Fruit fly (Drosophila melanogaster) whole organism, embryonic: ENCODE results near the gene Pcd.

ENCODE experiments used
- Adf1 ChIP-seq: fragments of 200-800 bp; sonication (Bioruptor generic); IDR thresholded peaks from 2 replicates; pipeline ENCODE4 v1.3.6; 2022; ENCODE audit warnings: missing biosample characterization, missing genetic modification characterization
- Atf6 ChIP-seq: fragments of 200-800 bp; sonication (Bioruptor generic); IDR thresholded peaks from 2 replicates; pipeline ENCODE4 v1.3.6; 2022; ENCODE audit warnings: missing biosample characterization, missing genetic modification characterization
- C15 ChIP-seq: fragments of 200-800 bp; sonication (Bioruptor generic); IDR thresholded peaks from 3 replicates; pipeline ENCODE4 v1.3.6; 2022; ENCODE audit warnings: missing biosample characterization, missing genetic modification characterization
- CG10654 ChIP-seq: fragments of 200-800 bp; sonication (Bioruptor generic); optimal IDR thresholded peaks from 2 replicates; lab custom pipeline; 2016; ENCODE audit warnings: missing biosample characterization, missing genetic modification characterization
- CG10979 ChIP-seq: fragments of 200-800 bp; sonication (Bioruptor generic); optimal IDR thresholded peaks from 2 replicates; lab custom pipeline; 2018; ENCODE audit warnings: missing biosample characterization, mild to moderate bottlenecking, missing genetic modification characterization, moderate library complexity
- CG11560 ChIP-seq: fragments of 200-800 bp; sonication (Bioruptor generic); IDR thresholded peaks from 3 replicates; pipeline ENCODE4 v1.3.6; 2022; ENCODE audit warnings: missing biosample characterization, missing genetic modification characterization
- CG12155 ChIP-seq: fragments of 200-800 bp; sonication (Bioruptor generic); optimal IDR thresholded peaks from 3 replicates; lab custom pipeline; 2016; ENCODE audit warnings: missing biosample characterization, missing genetic modification characterization
- CG12236 ChIP-seq: fragments of 200-800 bp; sonication (Bioruptor generic); optimal IDR thresholded peaks from 2 replicates; lab custom pipeline; 2016; ENCODE audit warnings: missing biosample characterization, missing genetic modification characterization
- CG13287 ChIP-seq: fragments of 200-800 bp; sonication (Bioruptor generic); IDR thresholded peaks from 2 replicates; pipeline ENCODE4 v1.3.6; 2022; ENCODE audit warnings: missing biosample characterization, missing genetic modification characterization; ENCODE audit not compliant: partially characterized antibody
- CG13424 ChIP-seq: fragments of 200-800 bp; sonication (Bioruptor generic); optimal IDR thresholded peaks from 2 replicates; lab custom pipeline; 2019; ENCODE audit warnings: missing biosample characterization, mild to moderate bottlenecking, missing genetic modification characterization, moderate library complexity
- CG15011 ChIP-seq: fragments of 200-800 bp; sonication (Bioruptor generic); optimal IDR thresholded peaks from 3 replicates; lab custom pipeline; 2018; ENCODE audit warnings: missing biosample characterization, mild to moderate bottlenecking, missing genetic modification characterization
- CG17612 ChIP-seq: fragments of 200-800 bp; sonication (Bioruptor generic); IDR thresholded peaks from 2 replicates; pipeline ENCODE4 v1.3.6; 2022; ENCODE audit warnings: missing biosample characterization, missing genetic modification characterization
- CG17802 ChIP-seq: fragments of 200-800 bp; sonication (Bioruptor generic); optimal IDR thresholded peaks from 2 replicates; lab custom pipeline; 2018; ENCODE audit warnings: missing biosample characterization, mild to moderate bottlenecking, missing genetic modification characterization, moderate library complexity
- CG2678 ChIP-seq: fragments of 200-800 bp; sonication (Bioruptor generic); optimal IDR thresholded peaks from 3 replicates; lab custom pipeline; 2019; ENCODE audit warnings: missing biosample characterization, mild to moderate bottlenecking, missing genetic modification characterization, moderate library complexity
- CG2712 ChIP-seq: fragments of 200-800 bp; optimal IDR thresholded peaks from 3 replicates; lab custom pipeline; 2019; ENCODE audit warnings: missing biosample characterization, mild to moderate bottlenecking, missing genetic modification characterization, moderate library complexity
- CG3407 ChIP-seq: fragments of 200-800 bp; sonication (Bioruptor generic); optimal IDR thresholded peaks from 2 replicates; lab custom pipeline; 2018; ENCODE audit warnings: missing biosample characterization, mild to moderate bottlenecking, missing genetic modification characterization
- CG34422 ChIP-seq: fragments of 200-800 bp; sonication (Bioruptor generic); IDR thresholded peaks from 3 replicates; pipeline ENCODE4 v1.3.6; 2022; ENCODE audit warnings: missing biosample characterization, missing genetic modification characterization
- CG3726 ChIP-seq: fragments of 200-800 bp; sonication (Bioruptor generic); IDR thresholded peaks from 3 replicates; pipeline ENCODE4, ENCODE4 v1.3.6; 2022; ENCODE audit warnings: missing biosample characterization, missing genetic modification characterization
- CG6683 ChIP-seq: fragments of 200-800 bp; sonication (Bioruptor generic); optimal IDR thresholded peaks from 2 replicates; lab custom pipeline; 2017; ENCODE audit warnings: missing biosample characterization, mild to moderate bottlenecking, missing genetic modification characterization, missing genetic modification reagents
- CG7556 ChIP-seq: fragments of 200-800 bp; sonication (Bioruptor generic); optimal IDR thresholded peaks from 2 replicates; lab custom pipeline; 2017; ENCODE audit warnings: missing biosample characterization, mild to moderate bottlenecking, missing genetic modification characterization
- CG7745 ChIP-seq: fragments of 200-800 bp; sonication (Bioruptor generic); optimal IDR thresholded peaks from 2 replicates; lab custom pipeline; 2018; ENCODE audit warnings: missing biosample characterization, mild to moderate bottlenecking, missing genetic modification characterization, moderate library complexity
- CG8478 ChIP-seq: fragments of >200 bp; optimal IDR thresholded peaks from 2 replicates; lab custom pipeline; 2018
- CG9609 ChIP-seq: fragments of 200-800 bp; sonication (Bioruptor generic); optimal IDR thresholded peaks from 3 replicates; lab custom pipeline; 2016; ENCODE audit warnings: missing biosample characterization, missing genetic modification characterization
- CG9817 ChIP-seq: fragments of 200-800 bp; sonication (Bioruptor generic); optimal IDR thresholded peaks from 2 replicates; lab custom pipeline; 2018; ENCODE audit warnings: missing biosample characterization, mild to moderate bottlenecking, missing genetic modification characterization, moderate library complexity
- Dbx ChIP-seq: fragments of 200-800 bp; sonication (Bioruptor generic); IDR thresholded peaks from 3 replicates; pipeline ENCODE4 v1.3.6; 2022; ENCODE audit warnings: missing biosample characterization, missing genetic modification characterization
- Dip3 ChIP-seq: fragments of 200-800 bp; sonication (Bioruptor generic); optimal IDR thresholded peaks from 3 replicates; lab custom pipeline; 2016; ENCODE audit warnings: missing biosample characterization, missing genetic modification characterization
- ERR ChIP-seq: fragments of 200-800 bp; sonication (Bioruptor generic); optimal IDR thresholded peaks from 2 replicates; lab custom pipeline; 2016; ENCODE audit warnings: missing biosample characterization, missing genetic modification characterization
- Jarid2 ChIP-seq: fragments of 200-800 bp; sonication (Bioruptor generic); optimal IDR thresholded peaks from 3 replicates; lab custom pipeline; 2017; ENCODE audit warnings: mild to moderate bottlenecking, missing biosample characterization, missing genetic modification reagents, missing genetic modification characterization
- Poxn ChIP-seq: fragments of 200-800 bp; sonication (Bioruptor generic); IDR thresholded peaks from 2 replicates; pipeline ENCODE4 v1.3.6; 2022; ENCODE audit warnings: missing biosample characterization, missing genetic modification characterization
- Six4 ChIP-seq: fragments of 200-800 bp; sonication (Bioruptor generic); optimal IDR thresholded peaks from 2 replicates; lab custom pipeline; 2016; ENCODE audit warnings: missing biosample characterization, missing genetic modification characterization
- Tbp ChIP-seq: fragments of >200 bp; optimal IDR thresholded peaks from 2 replicates; lab custom pipeline; 2018; ENCODE audit warnings: missing biosample characterization, missing genetic modification characterization
- YL-1 ChIP-seq: fragments of 200-800 bp; sonication (Bioruptor generic); optimal IDR thresholded peaks from 3 replicates; lab custom pipeline; 2017; ENCODE audit warnings: missing biosample characterization, mild to moderate bottlenecking, missing genetic modification characterization
- bowl ChIP-seq: fragments of 200-800 bp; sonication (Bioruptor generic); IDR thresholded peaks from 2 replicates; pipeline ENCODE4 v1.3.6; 2022; ENCODE audit warnings: missing biosample characterization, missing genetic modification characterization
- br ChIP-seq: fragments of >200 bp; optimal IDR thresholded peaks from 2 replicates; lab custom pipeline; 2017
- crol ChIP-seq: fragments of 200-800 bp; sonication (Bioruptor generic); IDR thresholded peaks from 2 replicates; pipeline ENCODE4 v1.3.6; 2022; ENCODE audit warnings: missing biosample characterization, missing genetic modification characterization
- dm ChIP-seq: fragments of 200-800 bp; sonication (Bioruptor generic); optimal IDR thresholded peaks from 3 replicates; lab custom pipeline; 2016; ENCODE audit warnings: missing biosample characterization, missing genetic modification characterization
- dmrt11E ChIP-seq: fragments of 200-800 bp; sonication (Bioruptor generic); optimal IDR thresholded peaks from 3 replicates; lab custom pipeline; 2018; ENCODE audit warnings: missing biosample characterization, mild to moderate bottlenecking, missing genetic modification characterization, moderate library complexity
- ems ChIP-seq: fragments of 200-800 bp; sonication (Bioruptor generic); optimal IDR thresholded peaks from 3 replicates; lab custom pipeline; 2016; ENCODE audit warnings: missing biosample characterization, missing genetic modification characterization
- esg ChIP-seq: fragments of 200-800 bp; sonication (Bioruptor generic); conservative IDR thresholded peaks from 2 replicates; pipeline ENCODE4 v1.3.6; 2022; ENCODE audit warnings: missing biosample characterization, missing genetic modification characterization
- gfzf ChIP-seq: fragments of 200-800 bp; sonication (Bioruptor generic); optimal IDR thresholded peaks from 2 replicates; lab custom pipeline; 2016; ENCODE audit warnings: missing biosample characterization, mild to moderate bottlenecking, missing genetic modification characterization, moderate library complexity
- insv ChIP-seq, 2 experiments: fragments of 200-800 bp; sonication (Bioruptor generic); optimal IDR thresholded peaks; 3 replicates each; lab custom pipeline; 2016 to 2018; ENCODE audit warnings: missing biosample characterization in 2 of 2, missing genetic modification characterization in 2 of 2
- inv ChIP-seq: fragments of 200-800 bp; sonication (Bioruptor generic); IDR thresholded peaks from 2 replicates; pipeline ENCODE4 v1.3.6; 2022; ENCODE audit warnings: missing biosample characterization, missing genetic modification characterization; ENCODE audit not compliant: partially characterized antibody
- oc ChIP-seq: fragments of 200-800 bp; sonication (Bioruptor generic); optimal IDR thresholded peaks from 2 replicates; lab custom pipeline; 2018; ENCODE audit warnings: missing biosample characterization, mild to moderate bottlenecking, missing genetic modification characterization, moderate library complexity
- phol ChIP-seq: fragments of 200-800 bp; sonication (Bioruptor generic); optimal IDR thresholded peaks from 3 replicates; lab custom pipeline; 2018; ENCODE audit warnings: missing biosample characterization, mild to moderate bottlenecking, missing genetic modification characterization, moderate library complexity
- pita ChIP-seq: fragments of 200-800 bp; sonication (Bioruptor generic); optimal IDR thresholded peaks from 2 replicates; lab custom pipeline; 2017; ENCODE audit warnings: missing biosample characterization, mild to moderate bottlenecking, missing genetic modification characterization
- salm ChIP-seq: fragments of 200-800 bp; sonication (Bioruptor generic); optimal IDR thresholded peaks from 2 replicates; lab custom pipeline; 2018; ENCODE audit warnings: missing biosample characterization, mild to moderate bottlenecking, missing genetic modification characterization
- sens ChIP-seq: fragments of 200-800 bp; sonication (Bioruptor generic); peaks from one replicate; lab custom pipeline; 2016; ENCODE audit warnings: missing biosample characterization, missing genetic modification characterization
- sr ChIP-seq: fragments of 200-800 bp; sonication (Bioruptor generic); IDR thresholded peaks from 3 replicates; pipeline ENCODE4 v1.3.6; 2022; ENCODE audit warnings: missing biosample characterization, missing genetic modification characterization
- ssp ChIP-seq: fragments of 200-800 bp; sonication (Bioruptor generic); IDR thresholded peaks from 2 replicates; pipeline ENCODE4 v1.3.6; 2022; ENCODE audit warnings: missing biosample characterization, missing genetic modification characterization
- stc ChIP-seq: fragments of 200-800 bp; sonication (Bioruptor generic); IDR thresholded peaks from 2 replicates; pipeline ENCODE4 v1.3.6; 2022; ENCODE audit warnings: missing biosample characterization, missing genetic modification characterization
- trem ChIP-seq: fragments of 200-800 bp; optimal IDR thresholded peaks from 3 replicates; lab custom pipeline; 2019; ENCODE audit warnings: missing biosample characterization, mild to moderate bottlenecking, missing genetic modification characterization, moderate library complexity
- vnd ChIP-seq: fragments of 200-800 bp; sonication (Bioruptor generic); IDR thresholded peaks from 3 replicates; pipeline ENCODE4 v1.3.6; 2022; ENCODE audit warnings: missing biosample characterization, missing genetic modification characterization; ENCODE audit not compliant: partially characterized antibody

Gene Pcd

DNA sequence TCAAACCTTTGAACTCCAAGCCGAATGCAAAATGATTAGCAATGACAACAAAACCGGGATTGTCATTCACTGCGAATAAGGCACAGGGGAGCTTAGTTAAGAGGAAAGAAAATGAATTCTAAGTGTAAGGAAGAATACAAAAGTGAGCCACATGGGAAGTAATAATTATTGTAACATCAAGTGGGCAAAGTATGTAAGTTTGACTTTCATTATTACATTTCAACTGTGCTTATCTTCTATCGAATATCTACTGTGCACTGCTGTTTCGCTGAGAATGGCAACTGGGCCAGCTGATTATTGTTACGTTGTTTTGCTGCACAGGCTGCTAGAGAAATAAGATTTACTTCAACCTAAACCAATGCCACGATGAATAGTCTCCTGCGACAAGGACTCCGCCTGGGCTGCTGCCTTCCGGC is 13.7 kb downstream of the Pcd start, which contains the start of the genes CG7601 and CIA30 (continued):
- TF ChIP-seq CG9609 (GFP tag; lab: Kevin White, UChicago) (peak; percentile 98), CG2678 (tag; lab: Kevin White, UChicago) (peak; percentile 99), ssp (GFP tag; lab: Robert Waterston, UW) (peak; percentile 98), stc (peak; percentile 100), CG17802 (tag; lab: Kevin White, UChicago) (peak; percentile 91), CG10979 (peak; percentile 97), gfzf (GFP tag; lab: Kevin White, UChicago) (peak; percentile 40), CG6683 (GFP tag; lab: Kevin White, UChicago) (peak; percentile 93), CG12155 (GFP tag; lab: Kevin White, UChicago) (peak; percentile 96), CG12236 (GFP tag; lab: Kevin White, UChicago) (peak; percentile 96), Atf6 (GFP tag; lab: Robert Waterston, UW) (peak; percentile 100), esg (GFP tag; lab: Robert Waterston, UW) (peak; percentile 100), dm (GFP tag; lab: Kevin White, UChicago) (peak; percentile 96), Dbx (peak; percentile 100), sr (GFP tag; lab: Robert Waterston, UW) (peak; percentile 100), C15 (GFP tag; lab: Robert Waterston, UW) (peak; percentile 100), crol (GFP tag; lab: Robert Waterston, UW) (peak; percentile 94), CG13287 (peak; percentile 65), CG3726 (GFP tag; lab: Robert Waterston, UW) (peak; percentile 100), salm (peak; percentile 93), CG17612 (GFP tag; lab: Robert Waterston, UW) (peak; percentile 100), ERR (GFP tag; lab: Kevin White, UChicago) (peak; percentile 98), CG13424 (tag; lab: Kevin White, UChicago) (peak; percentile 98), Jarid2 (no peak), pita (no peak), oc (peak; percentile 95), sens (peak; percentile 100), ems (GFP tag; lab: Kevin White, UChicago) (peak; percentile 98), insv (GFP tag; optimal IDR thresholded peaks at IDR 0.05; lab: Kevin White, UChicago) (peak; percentile 25 to 68), trem (tag; lab: Kevin White, UChicago) (peak; percentile 95), CG11560 (tag; lab: Robert Waterston, UW) (peak; percentile 97), Dip3 (peak; percentile 99), CG7745 (tag; lab: Kevin White, UChicago) (peak; percentile 46), CG2712 (peak; percentile 98), CG9817 (tag; lab: Kevin White, UChicago) (peak; percentile 99), Six4 (peak; percentile 99), inv (no peak), vnd (GFP tag; lab: Robert Waterston, UW) (no peak), dmrt11E (tag; lab: Kevin White, UChicago) (peak; percentile 95), CG15011 (GFP tag; lab: Kevin White, UChicago) (peak; percentile 94), br (lab: Kevin White, UChicago) (no peak), Poxn (GFP tag; lab: Robert Waterston, UW) (peak; percentile 99), Adf1 (GFP tag; lab: Robert Waterston, UW) (peak; percentile 93), phol (peak; percentile 98), CG3407 (GFP tag; lab: Kevin White, UChicago) (peak; percentile 93), CG8478 (lab: Kevin White, UChicago) (no peak), CG7556 (GFP tag; lab: Kevin White, UChicago) (peak; percentile 96), YL-1 (GFP tag; lab: Kevin White, UChicago) (peak; percentile 92), Tbp (GFP tag; lab: Kevin White, UChicago) (no peak), bowl (GFP tag; lab: Robert Waterston, UW) (peak; percentile 100), CG34422 (GFP tag; lab: Robert Waterston, UW) (peak; percentile 100), CG10654 (GFP tag; lab: Kevin White, UChicago) (peak; percentile 99)
